Worm (Caenorhabditis elegans): ENCODE data around the gene T13H10.2.
A peak's percentile ranks its signal among the peaks of the same experiment; 100 is the strongest.

T13H10.2 gene

ce11 chrIV:9998487-9999218 lies 34.6 kb downstream of the T13H10.2 start, which contains the start of gene pyp-1:
pyp-1 (minus strand) TSS chrIV:9998925.
- peak; percentile 54 for TF ChIP-seq lsy-2 (tag; optimal IDR thresholded peaks at IDR 0.05)
- no peak for TF ChIP-seq nhr-28 (tag; optimal IDR thresholded peaks at IDR 0.05)

- no peak for TF ChIP-seq flh-1 (GFP tag; optimal IDR thresholded peaks at IDR 0.05)
- TF ChIP-seq unc-120 (tag; optimal IDR thresholded peaks at IDR 0.05; ENCODE audit: poor library complexity, severe bottlenecking): no peak
- TF ChIP-seq drap-1 (GFP tag; optimal IDR thresholded peaks at IDR 0.05): no peak
- no peak for TF ChIP-seq unc-62 (GFP tag; optimal IDR thresholded peaks at IDR 0.05)
- TF ChIP-seq zip-8 (tag; optimal IDR thresholded peaks at IDR 0.05): no peak
- no peak for TF ChIP-seq mep-1 (tag; optimal IDR thresholded peaks at IDR 0.05)
- TF ChIP-seq snpc-4 (tag; optimal IDR thresholded peaks at IDR 0.05): no peak
- no peak for TF ChIP-seq blmp-1 (tag; optimal IDR thresholded peaks at IDR 0.05)
- TF ChIP-seq nhr-12 (tag; optimal IDR thresholded peaks at IDR 0.05): no peak
- TF ChIP-seq cnd-1 (tag; optimal IDR thresholded peaks at IDR 0.05): no peak
- TF ChIP-seq elt-1 (tag; optimal IDR thresholded peaks at IDR 0.05; ENCODE audit: borderline replicate concordance, insufficient read depth): no peak
- no peak for TF ChIP-seq nhr-2 (tag; optimal IDR thresholded peaks at IDR 0.05)
- TF ChIP-seq unc-39 (tag; optimal IDR thresholded peaks at IDR 0.05): no peak
- TF ChIP-seq lin-32 (GFP tag; optimal IDR thresholded peaks at IDR 0.05): no peak
- TF ChIP-seq lsy-2 (tag; optimal IDR thresholded peaks at IDR 0.05): no peak
- no peak for TF ChIP-seq lin-13 (tag; optimal IDR thresholded peaks at IDR 0.05)
These were observed 37.7 kb downstream of the T13H10.2 start, which contains the start of gene C47E12.3 for ce11 chrIV:10001748-10002147. C47E12.3 (minus strand) TSS chrIV:10001848.

- TF ChIP-seq ham-2 (GFP tag; optimal IDR thresholded peaks at IDR 0.05) (no peak), unc-120 (tag; optimal IDR thresholded peaks at IDR 0.05; ENCODE audit: poor library complexity, severe bottlenecking) (no peak), ceh-39 (tag; optimal IDR thresholded peaks at IDR 0.05) (no peak), sptf-1 (tag; optimal IDR thresholded peaks at IDR 0.05) (no peak), lsy-2 (tag; optimal IDR thresholded peaks at IDR 0.05) (peak; percentile 90), pha-4 (tag; optimal IDR thresholded peaks at IDR 0.05) (no peak), ztf-11 (tag; optimal IDR thresholded peaks at IDR 0.05) (no peak), ceh-83 (GFP tag; optimal IDR thresholded peaks at IDR 0.05) (no peak)
These were observed 39.3 kb downstream of the T13H10.2 start, which contains the start of the genes C47E12.2 and sars-1 for ce11 chrIV:10003372-10003771. C47E12.2 (minus strand) TSS chrIV:10003502. sars-1 (plus strand) TSS chrIV:10003726.

- TF ChIP-seq ceh-83 (GFP tag; optimal IDR thresholded peaks at IDR 0.05) (no peak), drap-1 (GFP tag; optimal IDR thresholded peaks at IDR 0.05) (no peak), nhr-28 (tag; optimal IDR thresholded peaks at IDR 0.05) (no peak), cnd-1 (tag; optimal IDR thresholded peaks at IDR 0.05) (no peak), unc-39 (tag; optimal IDR thresholded peaks at IDR 0.05) (no peak), mls-2 (tag; optimal IDR thresholded peaks at IDR 0.05) (no peak)
These were observed 42.7 kb downstream of the T13H10.2 start, which contains the start of gene C47E12.13 for ce11 chrIV:10006792-10007191. C47E12.13 (minus strand) TSS chrIV:10006892.

- TF ChIP-seq zip-8 (tag; optimal IDR thresholded peaks at IDR 0.05) (no peak), cnd-1 (tag; optimal IDR thresholded peaks at IDR 0.05) (no peak), ceh-43 (GFP tag; optimal IDR thresholded peaks at IDR 0.05) (no peak), ceh-39 (tag; optimal IDR thresholded peaks at IDR 0.05) (no peak), nhr-237 (tag; optimal IDR thresholded peaks at IDR 0.05) (peak; percentile 15), nhr-28 (tag; optimal IDR thresholded peaks at IDR 0.05) (no peak), flh-1 (GFP tag; optimal IDR thresholded peaks at IDR 0.05) (no peak), pha-4 (tag; optimal IDR thresholded peaks at IDR 0.05) (peak; percentile 57), mls-2 (tag; optimal IDR thresholded peaks at IDR 0.05) (no peak), M03D4.4 (tag; optimal IDR thresholded peaks at IDR 0.05) (no peak), tbx-8 (GFP tag; optimal IDR thresholded peaks at IDR 0.05) (no peak), hlh-1 (tag; optimal IDR thresholded peaks at IDR 0.05) (no peak), unc-62 (GFP tag; optimal IDR thresholded peaks at IDR 0.05) (no peak), blmp-1 (tag; optimal IDR thresholded peaks at IDR 0.05) (peak; percentile 82), elt-3 (tag; optimal IDR thresholded peaks at IDR 0.05) (no peak), sem-2 (GFP tag; optimal IDR thresholded peaks at IDR 0.05) (no peak), mab-5 (tag; optimal IDR thresholded peaks at IDR 0.05) (no peak), unc-39 (tag; optimal IDR thresholded peaks at IDR 0.05) (no peak), sptf-1 (tag; optimal IDR thresholded peaks at IDR 0.05) (no peak), ceh-83 (GFP tag; optimal IDR thresholded peaks at IDR 0.05) (no peak), lsy-2 (tag; optimal IDR thresholded peaks at IDR 0.05) (no peak), ham-2 (GFP tag; optimal IDR thresholded peaks at IDR 0.05) (no peak), nhr-2 (tag; optimal IDR thresholded peaks at IDR 0.05) (no peak)
These were observed 43.7 kb downstream of the T13H10.2 start for ce11 chrIV:10007758-10008157.

All from whole organism, mixed stage, embryonic.